Fruit fly (Drosophila melanogaster): Measurements from ENCODE around the gene Rop.

DNA sequence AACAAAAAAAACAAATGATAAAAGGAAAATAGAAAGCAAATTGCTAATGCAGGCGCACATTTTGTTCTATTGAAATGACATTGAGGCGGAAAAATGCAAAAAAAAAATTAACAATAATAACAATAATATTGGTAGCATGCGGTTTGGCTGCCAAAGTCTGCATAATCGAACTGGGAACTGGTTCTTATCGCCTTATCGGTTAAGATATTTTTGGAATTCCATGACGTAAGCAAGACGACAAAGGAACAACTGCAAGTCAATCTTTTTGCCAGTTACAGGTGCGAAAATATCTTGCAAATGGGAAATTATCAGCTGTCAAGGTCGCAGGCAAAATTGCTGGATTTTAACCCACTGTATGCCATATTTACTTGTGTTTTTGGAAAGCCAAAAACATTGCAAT lies 6.2 kb downstream of the Rop start:
- no peak for TF ChIP-seq Optix (GFP tag; IDR thresholded peaks at IDR 0.05)
- no peak for TF ChIP-seq dimm (GFP tag; IDR thresholded peaks at IDR 0.05)
- no peak for TF ChIP-seq YL-1 (GFP tag; optimal IDR thresholded peaks at IDR 0.05)
- TF ChIP-seq bcd (GFP tag; optimal IDR thresholded peaks at IDR 0.05): no peak
- TF ChIP-seq CG1647 (GFP tag; optimal IDR thresholded peaks at IDR 0.05): no peak
- no peak for TF ChIP-seq Dll (GFP tag; IDR thresholded peaks at IDR 0.05; ENCODE audit: partially characterized antibody)
- TF ChIP-seq phol (tag; optimal IDR thresholded peaks at IDR 0.05): no peak
- TF ChIP-seq CG7963 (GFP tag; IDR thresholded peaks at IDR 0.05; ENCODE audit: partially characterized antibody): no peak
- TF ChIP-seq NFAT (GFP tag; IDR thresholded peaks at IDR 0.05): no peak
- TF ChIP-seq run (tag; optimal IDR thresholded peaks at IDR 0.05): no peak
- no peak for TF ChIP-seq Max (GFP tag; optimal IDR thresholded peaks at IDR 0.05)
- no peak for TF ChIP-seq en (GFP tag; optimal IDR thresholded peaks at IDR 0.05)
